Worm (Caenorhabditis elegans) whole organism, young adult: ENCODE data around the gene B0024.11.

ENCODE experiments used
- B0019.2 ChIP-seq: fragments of 200-800 bp; sonication (Bioruptor generic); conservative IDR thresholded peaks from 2 replicates; pipeline ENCODE4 v1.3.6; 2022; ENCODE audit warnings: missing genetic modification reagents, missing genetic modification characterization, missing compliant biosample characterization
- C06A6.2 ChIP-seq: fragments of 200-800 bp; sonication (Bioruptor generic); conservative IDR thresholded peaks from 2 replicates; pipeline ENCODE4 v1.3.6; 2022; ENCODE audit warnings: missing genetic modification characterization, missing compliant biosample characterization
- F22D6.2 ChIP-seq: sonication (generic microtip); optimal IDR thresholded peaks from 2 replicates; lab custom pipeline; 2016; ENCODE audit warnings: mild to moderate bottlenecking, missing genetic modification characterization, missing compliant biosample characterization
- F23B12.7 ChIP-seq: sonication (generic microtip); optimal IDR thresholded peaks from 2 replicates; lab custom pipeline; 2017; ENCODE audit warnings: missing genetic modification characterization, mild to moderate bottlenecking, missing compliant biosample characterization, antibody characterized with exemption, moderate library complexity; ENCODE audit not compliant: insufficient read depth
- F33H1.4 ChIP-seq: fragments of 200-800 bp; sonication (Bioruptor generic); IDR thresholded peaks from 2 replicates; pipeline ENCODE4 v1.3.6; 2022; ENCODE audit warnings: missing genetic modification reagents, missing genetic modification characterization, missing compliant biosample characterization
- F37B4.10 ChIP-seq: fragments of 200-800 bp; sonication (Bioruptor generic); IDR thresholded peaks from 2 replicates; pipeline ENCODE4 v1.3.6; 2022; ENCODE audit warnings: missing genetic modification characterization, missing compliant biosample characterization
- F39B2.1 ChIP-seq: fragments of 200-800 bp; sonication (Bioruptor generic); IDR thresholded peaks from 2 replicates; pipeline ENCODE4 v1.3.6; 2022; ENCODE audit warnings: missing genetic modification reagents, missing genetic modification characterization, missing compliant biosample characterization
- T07F8.4 ChIP-seq: sonication (generic microtip); optimal IDR thresholded peaks from 2 replicates; lab custom pipeline; 2016; ENCODE audit warnings: mild to moderate bottlenecking, missing genetic modification characterization, moderate library complexity, missing compliant biosample characterization
- Y56A3A.18 ChIP-seq: fragments of 200-800 bp; sonication (Bioruptor generic); IDR thresholded peaks from 2 replicates; pipeline ENCODE4 v1.3.6; 2022; ENCODE audit warnings: missing genetic modification reagents, missing genetic modification characterization, missing compliant biosample characterization
- Y67H2A.10 ChIP-seq: fragments of 200-800 bp; sonication (Bioruptor generic); conservative IDR thresholded peaks from 2 replicates; pipeline ENCODE4 v1.3.6; 2022; ENCODE audit warnings: missing genetic modification reagents, missing genetic modification characterization, missing compliant biosample characterization
- Y79H2A.3 ChIP-seq: fragments of 200-800 bp; sonication (Bioruptor generic); conservative IDR thresholded peaks from 2 replicates; pipeline ENCODE4 v1.3.6; 2022; ENCODE audit warnings: missing genetic modification reagents, missing genetic modification characterization, missing compliant biosample characterization
- Y95B8A.8 ChIP-seq: fragments of 200-800 bp; sonication (Bioruptor generic); IDR thresholded peaks from 2 replicates; pipeline ENCODE4 v1.3.6; 2022; ENCODE audit warnings: missing genetic modification reagents, missing genetic modification characterization, missing compliant biosample characterization
- akir-1 ChIP-seq: fragments of 200-800 bp; sonication (Bioruptor generic); optimal IDR thresholded peaks from 2 replicates; lab custom pipeline; 2018; ENCODE audit warnings: mild to moderate bottlenecking, missing genetic modification characterization, moderate library complexity, missing compliant biosample characterization
- atf-7 ChIP-seq: sonication (generic microtip); optimal IDR thresholded peaks from 2 replicates; lab custom pipeline; 2017; ENCODE audit warnings: mild to moderate bottlenecking, missing genetic modification characterization, missing compliant biosample characterization
- attf-5 ChIP-seq: fragments of 200-800 bp; sonication (Bioruptor generic); optimal IDR thresholded peaks from 2 replicates; lab custom pipeline; 2018; ENCODE audit warnings: mild to moderate bottlenecking, missing genetic modification characterization, missing compliant biosample characterization
- bed-2 ChIP-seq: fragments of 200-800 bp; sonication (Bioruptor generic); IDR thresholded peaks from 2 replicates; pipeline ENCODE4 v1.3.6; 2022; ENCODE audit warnings: missing genetic modification reagents, missing genetic modification characterization, missing compliant biosample characterization
- ceh-40 ChIP-seq: fragments of 200-800 bp; sonication (Bioruptor generic); IDR thresholded peaks from 2 replicates; pipeline ENCODE4 v1.3.6; 2022; ENCODE audit warnings: missing genetic modification characterization, missing compliant biosample characterization
- ceh-91 ChIP-seq: fragments of 200-800 bp; sonication (Bioruptor generic); IDR thresholded peaks from 2 replicates; pipeline ENCODE4 v1.3.6; 2022; ENCODE audit warnings: missing genetic modification reagents, missing genetic modification characterization, missing compliant biosample characterization
- dox-1 ChIP-seq: fragments of 200-800 bp; sonication (Bioruptor generic); IDR thresholded peaks from 2 replicates; pipeline ENCODE4 v1.3.6; 2022; ENCODE audit warnings: missing genetic modification reagents, missing genetic modification characterization, missing compliant biosample characterization
- dpl-1 ChIP-seq: fragments of 150-350 bp; optimal IDR thresholded peaks from 2 replicates; lab custom pipeline; 2014; ENCODE audit warnings: missing biosample characterization, missing genetic modification reagents, missing genetic modification characterization
- egl-44 ChIP-seq: fragments of 200-800 bp; sonication (Bioruptor generic); IDR thresholded peaks from 2 replicates; pipeline ENCODE4 v1.3.6; 2022; ENCODE audit warnings: missing genetic modification reagents, missing genetic modification characterization, missing compliant biosample characterization
- egrh-3 ChIP-seq: fragments of 200-800 bp; sonication (Bioruptor generic); IDR thresholded peaks from 2 replicates; pipeline ENCODE4 v1.3.6; 2022; ENCODE audit warnings: missing genetic modification reagents, missing genetic modification characterization, missing compliant biosample characterization
- ets-4 ChIP-seq: fragments of 200-800 bp; sonication (Bioruptor generic); optimal IDR thresholded peaks from 2 replicates; lab custom pipeline; 2018; ENCODE audit warnings: mild to moderate bottlenecking, missing genetic modification characterization, missing compliant biosample characterization
- fkh-3 ChIP-seq: sonication (generic microtip); optimal IDR thresholded peaks from 2 replicates; lab custom pipeline; 2016; ENCODE audit warnings: mild to moderate bottlenecking, missing genetic modification characterization, missing compliant biosample characterization
- hmg-1.2 ChIP-seq: fragments of 200-800 bp; sonication (Bioruptor generic); IDR thresholded peaks from 2 replicates; pipeline ENCODE4 v1.3.6; 2022; ENCODE audit warnings: missing genetic modification reagents, missing genetic modification characterization, missing compliant biosample characterization
- hmg-20 ChIP-seq: fragments of 200-800 bp; sonication (Bioruptor generic); IDR thresholded peaks from 2 replicates; pipeline ENCODE4 v1.3.6; 2022; ENCODE audit warnings: missing genetic modification reagents, missing genetic modification characterization, missing compliant biosample characterization
- let-607 ChIP-seq, 2 experiments: fragments of 200-800 bp in 1 of 2; sonication (Bioruptor generic) in 1 of 2; sonication (generic microtip) in 1 of 2; optimal IDR thresholded peaks; 2 replicates each; lab custom pipeline; 2016 to 2018; ENCODE audit warnings: mild to moderate bottlenecking in 2 of 2, missing compliant biosample characterization in 2 of 2, missing genetic modification characterization in 2 of 2, moderate library complexity in 2 of 2, missing genotype in 1 of 2
- lin-54 ChIP-seq: fragments of 200-800 bp; sonication (Bioruptor generic); optimal IDR thresholded peaks from 2 replicates; lab custom pipeline; 2018; ENCODE audit warnings: mild to moderate bottlenecking, missing genetic modification characterization, missing compliant biosample characterization
- lir-1 ChIP-seq: fragments of 200-800 bp; sonication (Bioruptor generic); conservative IDR thresholded peaks from 2 replicates; pipeline ENCODE4 v1.3.6; 2022; ENCODE audit warnings: missing genetic modification reagents, missing genetic modification characterization, missing compliant biosample characterization
- lsl-1 ChIP-seq: fragments of 200-800 bp; sonication (Bioruptor generic); optimal IDR thresholded peaks from 2 replicates; lab custom pipeline; 2018; ENCODE audit warnings: mild to moderate bottlenecking, missing genetic modification characterization, moderate library complexity, missing compliant biosample characterization
- mcd-1 ChIP-seq: fragments of 200-800 bp; sonication (Bioruptor generic); IDR thresholded peaks from 2 replicates; pipeline ENCODE4 v1.3.6; 2022; ENCODE audit warnings: missing genetic modification reagents, missing genetic modification characterization, missing compliant biosample characterization
- mxl-1 ChIP-seq: sonication (generic microtip); optimal IDR thresholded peaks from 2 replicates; lab custom pipeline; 2016; ENCODE audit warnings: missing genetic modification characterization, missing compliant biosample characterization
- nhr-179 ChIP-seq: sonication (generic microtip); optimal IDR thresholded peaks from 2 replicates; lab custom pipeline; 2016; ENCODE audit warnings: mild to moderate bottlenecking, missing genetic modification characterization, missing compliant biosample characterization
- nhr-80 ChIP-seq: sonication (generic microtip); optimal IDR thresholded peaks from 2 replicates; lab custom pipeline; 2016; ENCODE audit warnings: missing genetic modification characterization, missing compliant biosample characterization
- nhr-90 ChIP-seq: sonication (generic microtip); optimal IDR thresholded peaks from 2 replicates; lab custom pipeline; 2016; ENCODE audit warnings: missing genotype, mild to moderate bottlenecking, missing genetic modification characterization, missing compliant biosample characterization
- snpc-1.1 ChIP-seq: sonication (generic microtip); optimal IDR thresholded peaks from 2 replicates; lab custom pipeline; 2017; ENCODE audit warnings: missing genetic modification characterization, mild to moderate bottlenecking, missing compliant biosample characterization, antibody characterized with exemption, moderate library complexity, missing genotype, missing genetic modification reagents; ENCODE audit not compliant: insufficient read depth
- snpc-3.4 ChIP-seq: sonication (generic microtip); optimal IDR thresholded peaks from 2 replicates; lab custom pipeline; 2017; ENCODE audit warnings: missing genetic modification characterization, mild to moderate bottlenecking, missing compliant biosample characterization, antibody characterized with exemption, moderate library complexity, missing genotype, missing genetic modification reagents
- snpc-4 ChIP-seq, 5 experiments: fragments of 150-350 bp in 1 of 5; sonication (generic microtip) in 4 of 5; optimal IDR thresholded peaks; 2 replicates each; lab custom pipeline; 2014 to 2018; ENCODE audit warnings: missing genetic modification characterization in 5 of 5, missing biosample characterization in 3 of 5, antibody characterized with exemption in 2 of 5, mild to moderate bottlenecking in 2 of 5, missing compliant biosample characterization in 2 of 5, missing genotype in 2 of 5, moderate library complexity in 2 of 5, missing genetic modification reagents in 1 of 5
- tbx-9 ChIP-seq: sonication (generic microtip); optimal IDR thresholded peaks from 2 replicates; lab custom pipeline; 2016; ENCODE audit warnings: borderline replicate concordance, missing genetic modification characterization, inconsistent platforms, missing compliant biosample characterization
- unc-62 ChIP-seq: fragments of 150-350 bp; optimal IDR thresholded peaks from 2 replicates; lab custom pipeline; 2014; ENCODE audit warnings: missing biosample characterization, missing genetic modification reagents, missing genetic modification characterization
- ztf-18 ChIP-seq: sonication (generic microtip); optimal IDR thresholded peaks from 2 replicates; lab custom pipeline; 2016; ENCODE audit warnings: missing genotype, mild to moderate bottlenecking, missing genetic modification characterization, missing compliant biosample characterization
- ztf-6 ChIP-seq: fragments of 200-800 bp; sonication (Bioruptor generic); IDR thresholded peaks from 2 replicates; pipeline ENCODE4 v1.3.6; 2022; ENCODE audit warnings: missing genetic modification reagents, missing genetic modification characterization, missing compliant biosample characterization

Gene B0024.11

ce11 chrV:10341905-10342328 is 22.6 kb upstream of the B0024.11 start, which contains the start of gene K07C5.13 (continued):
- TF ChIP-seq Y67H2A.10 (GFP tag; lab: Robert Waterston, UW), result peak; percentile 52; the same call in 1 of the 2 replicates
- TF ChIP-seq ztf-6 (GFP tag; lab: Robert Waterston, UW), result peak; percentile 68; the same call in 1 of the 2 replicates
- peak; percentile 43 for TF ChIP-seq egrh-3 (GFP tag; lab: Robert Waterston, UW)
- TF ChIP-seq C06A6.2, result peak; percentile 93
- peak; percentile 87 for TF ChIP-seq lir-1 (GFP tag; lab: Robert Waterston, UW)
- peak; percentile 99 for TF ChIP-seq F37B4.10 (GFP tag; lab: Robert Waterston, UW)
- TF ChIP-seq Y95B8A.8, result peak; percentile 88
- peak; percentile 48 for TF ChIP-seq F22D6.2 (tag; lab: Kevin White, UChicago)
- peak; percentile 83 for TF ChIP-seq hmg-1.2 (GFP tag; lab: Robert Waterston, UW)
- TF ChIP-seq ceh-40 (GFP tag; lab: Robert Waterston, UW), result 0 out of 2 replicates have a peak, but pooled peaks have one; percentile 56
- TF ChIP-seq F33H1.4 (GFP tag; lab: Robert Waterston, UW), result peak; percentile 68
- TF ChIP-seq, all 124 proteins: peak for 77; not testable (repeated sequence) for 47

ce11 chrV:10339200-10339599 is 19.9 kb upstream of the B0024.11 start, which contains the start of gene K07C5.2:
TSS of gene K07C5.2 (plus strand) at chrV:10339500.
- TF ChIP-seq akir-1 (no peak), attf-5 (no peak), dpl-1 (no peak), mxl-1 (tag; lab: Kevin White, UChicago) (no peak)

ce11 chrV:10338305-10338992 is 19.1 kb upstream of the B0024.11 start, which contains the start of gene arx-2:
TSS of gene arx-2 (minus strand) at chrV:10338355.
- TF ChIP-seq lsl-1 (peak; percentile 5), snpc-3.4 (tag; lab: Kevin White, UChicago) (no peak), hmg-1.2 (GFP tag; lab: Robert Waterston, UW) (peak; percentile 43; the same call in 1 of the 2 replicates), snpc-4 (GFP tag; optimal IDR thresholded peaks at IDR 0.05; lab: Kevin White, UChicago) (no peak), snpc-4 (tag; optimal IDR thresholded peaks at IDR 0.05; lab: Kevin White, UChicago) (peak in 1 of 4 experiments; percentile 15), ztf-18 (tag; lab: Kevin White, UChicago) (peak; percentile 43), nhr-80 (peak; percentile 7), F23B12.7 (tag; lab: Kevin White, UChicago) (peak; percentile 38), T07F8.4 (tag; lab: Kevin White, UChicago) (no peak), snpc-1.1 (tag; lab: Kevin White, UChicago) (peak; percentile 17), mcd-1 (GFP tag; lab: Robert Waterston, UW) (peak; percentile 61), atf-7 (tag; lab: Kevin White, UChicago) (no peak), fkh-3 (tag; lab: Kevin White, UChicago) (no peak), hmg-20 (GFP tag; lab: Robert Waterston, UW) (no peak), Y79H2A.3 (GFP tag; lab: Robert Waterston, UW) (no peak), lin-54 (GFP tag; lab: Kevin White, UChicago) (peak; percentile 32)

- TF ChIP-seq atf-7 (tag; lab: Kevin White, UChicago), result peak; percentile 78
- peak; percentile 33 to 43 for TF ChIP-seq let-607 (tag; optimal IDR thresholded peaks at IDR 0.05; lab: Kevin White, UChicago)
- no peak for TF ChIP-seq bed-2 (GFP tag; lab: Robert Waterston, UW)
- TF ChIP-seq B0019.2, result no peak
- TF ChIP-seq unc-62, result peak; percentile 71
- TF ChIP-seq ets-4 (GFP tag; lab: Kevin White, UChicago), result peak; percentile 60
- no peak for TF ChIP-seq ceh-91 (GFP tag; lab: Robert Waterston, UW)
- TF ChIP-seq dox-1 (GFP tag; lab: Robert Waterston, UW), result peak; percentile 17; the same call in 1 of the 2 replicates
- no peak for TF ChIP-seq F39B2.1 (GFP tag; lab: Robert Waterston, UW)
- no peak for TF ChIP-seq Y56A3A.18 (GFP tag; lab: Robert Waterston, UW)
- no peak for TF ChIP-seq nhr-179 (tag; lab: Kevin White, UChicago)
- no peak for TF ChIP-seq tbx-9 (tag; lab: Kevin White, UChicago)
- TF ChIP-seq egl-44 (GFP tag; lab: Robert Waterston, UW), result 0 out of 2 replicates have a peak, but pooled peaks have one; percentile 17
- TF ChIP-seq nhr-90 (tag; lab: Kevin White, UChicago), result peak; percentile 17
Measured at ce11 chrV:10333843-10334242, 14.5 kb upstream of the B0024.11 start.
